Fruit fly (Drosophila melanogaster) ovary, adult (tissue): ENCODE results near the gene Jhbp12.

Source experiments
- CG17801 ChIP-seq: fragments of 200-800 bp; optimal IDR thresholded peaks from 2 replicates; lab custom pipeline; 2019; ENCODE audit warnings: missing biosample characterization, mild to moderate bottlenecking, missing genetic modification characterization, moderate library complexity; ENCODE audit not compliant: partially characterized antibody

The Jhbp12 gene

DNA sequence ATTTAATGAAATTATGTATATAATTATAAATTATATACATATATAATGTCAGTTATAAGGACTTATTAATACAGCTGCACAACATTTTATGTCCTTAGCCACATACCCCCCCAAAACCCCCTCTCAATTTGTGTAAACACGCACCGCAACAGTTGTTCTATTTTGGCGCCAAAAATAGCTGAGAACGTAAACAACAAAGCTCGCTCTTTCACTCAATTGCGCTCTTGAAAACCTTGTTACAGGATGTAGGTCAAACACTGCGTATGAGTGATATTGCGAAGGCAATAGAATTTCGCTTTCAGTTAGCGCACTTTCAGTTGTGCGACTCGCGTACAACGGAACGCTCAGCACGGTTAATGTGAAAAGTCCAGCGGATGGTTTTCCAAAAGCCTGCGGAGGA lies 19.8 kb downstream of the Jhbp12 start, which contains the start of gene Esyt2:
TSS of gene Esyt2 (plus strand) at position 332 of the 400 bp plus-strand sequence.
- no peak for TF ChIP-seq CG17801 (GFP tag; lab: Kevin White, UChicago)

- TF ChIP-seq CG17801 (GFP tag; lab: Kevin White, UChicago) = no peak
Observed at dm6 chr3R:24548216-24548615, 23.6 kb downstream of the Jhbp12 start.

- TF ChIP-seq CG17801 (GFP tag; lab: Kevin White, UChicago) = no peak
Observed at dm6 chr3R:24548832-24549231, 24.2 kb downstream of the Jhbp12 start.

- peak; percentile 46 for TF ChIP-seq CG17801 (GFP tag; lab: Kevin White, UChicago)
Observed at dm6 chr3R:24549834-24550233, 25.2 kb downstream of the Jhbp12 start.

- no peak for TF ChIP-seq CG17801 (GFP tag; lab: Kevin White, UChicago)
Observed at dm6 chr3R:24550802-24551391, 26.3 kb downstream of the Jhbp12 start.

DNA sequence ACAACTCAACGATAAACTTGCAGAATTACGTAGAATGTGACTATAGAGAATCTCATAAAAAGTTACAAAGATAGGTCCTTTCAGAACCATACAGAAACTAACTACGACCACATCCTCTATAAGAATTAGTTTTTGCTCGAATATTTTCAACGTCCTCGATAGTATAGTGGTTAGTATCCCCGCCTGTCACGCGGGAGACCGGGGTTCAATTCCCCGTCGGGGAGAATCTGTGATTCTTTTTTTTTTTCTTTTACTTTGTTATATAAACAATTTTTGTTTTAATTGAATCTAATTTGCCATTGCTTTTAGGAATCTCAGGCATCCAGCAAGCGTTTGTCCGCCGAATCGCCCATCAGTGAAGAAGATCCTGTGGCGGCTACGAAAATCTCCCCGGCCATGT lies 30.6 kb downstream of the Jhbp12 start:
- TF ChIP-seq CG17801 (GFP tag; lab: Kevin White, UChicago) = no peak

dm6 chr3R:24555932-24556331 lies 31.3 kb downstream of the Jhbp12 start:
- TF ChIP-seq CG17801 (GFP tag; lab: Kevin White, UChicago) = no peak

dm6 chr3R:24556554-24556953 lies 32.0 kb downstream of the Jhbp12 start:
- TF ChIP-seq CG17801 (GFP tag; lab: Kevin White, UChicago) = no peak

DNA sequence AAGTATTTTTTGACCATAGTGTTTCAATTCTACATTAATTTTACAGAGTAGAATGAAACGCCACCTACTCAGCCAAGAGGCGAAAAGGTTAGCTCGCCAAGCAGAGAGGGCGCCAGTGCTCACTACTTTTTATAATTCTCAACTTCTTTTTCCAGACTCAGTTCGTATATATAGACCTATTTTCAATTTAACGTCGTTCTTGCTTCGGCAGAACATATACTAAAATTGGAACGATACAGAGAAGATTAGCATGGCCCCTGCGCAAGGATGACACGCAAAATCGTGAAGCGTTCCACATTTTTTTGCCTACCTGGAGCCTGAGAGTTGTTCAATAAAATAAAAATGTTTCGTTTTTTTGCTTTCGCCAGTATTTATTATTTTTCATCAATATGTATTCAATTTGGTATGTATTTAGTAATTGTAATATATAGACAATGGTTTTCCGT lies 32.4 kb downstream of the Jhbp12 start:
- TF ChIP-seq CG17801 (GFP tag; lab: Kevin White, UChicago) = peak; percentile 26

dm6 chr3R:24562323-24563025 lies 37.9 kb downstream of the Jhbp12 start:
- TF ChIP-seq CG17801 (GFP tag; lab: Kevin White, UChicago) = no peak

DNA sequence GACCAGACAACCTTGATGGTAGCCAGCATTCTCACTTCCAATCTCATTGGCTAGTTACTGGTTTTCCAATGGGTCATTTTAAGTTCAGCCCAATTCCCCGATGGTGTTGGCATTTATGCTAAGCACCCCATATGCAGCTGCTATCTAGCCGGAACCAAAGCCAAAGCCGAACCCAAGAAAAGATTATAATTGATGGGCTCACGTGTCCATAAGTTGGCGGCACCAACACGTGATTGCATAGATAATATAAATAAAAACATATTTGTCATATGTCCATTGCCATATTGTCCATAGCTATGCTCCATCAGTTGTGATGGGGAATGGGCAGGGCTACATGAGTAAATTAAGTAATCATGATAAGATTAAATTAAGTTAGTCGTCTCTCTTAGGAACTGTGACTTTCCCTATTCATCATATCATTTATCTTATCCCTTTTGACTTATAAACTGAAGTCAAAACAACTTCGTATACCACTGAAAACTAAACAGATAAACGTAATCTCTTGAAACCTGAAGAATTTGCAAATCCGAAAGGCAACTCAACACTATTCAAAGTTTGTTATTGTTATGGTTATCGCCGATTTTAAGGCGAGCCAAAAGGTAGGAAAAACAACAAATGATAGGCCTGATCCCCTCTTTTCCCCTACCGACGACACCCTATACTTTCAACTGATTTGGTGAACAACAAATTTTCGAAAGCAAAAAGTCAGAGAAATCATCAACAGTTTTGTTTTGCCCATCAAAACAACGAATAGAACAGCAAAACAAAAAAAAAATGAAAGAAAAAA lies 38.6 kb downstream of the Jhbp12 start:
- TF ChIP-seq CG17801 (GFP tag; lab: Kevin White, UChicago) = no peak

dm6 chr3R:24564191-24564798 lies 39.7 kb downstream of the Jhbp12 start:
- TF ChIP-seq CG17801 (GFP tag; lab: Kevin White, UChicago) = no peak

DNA sequence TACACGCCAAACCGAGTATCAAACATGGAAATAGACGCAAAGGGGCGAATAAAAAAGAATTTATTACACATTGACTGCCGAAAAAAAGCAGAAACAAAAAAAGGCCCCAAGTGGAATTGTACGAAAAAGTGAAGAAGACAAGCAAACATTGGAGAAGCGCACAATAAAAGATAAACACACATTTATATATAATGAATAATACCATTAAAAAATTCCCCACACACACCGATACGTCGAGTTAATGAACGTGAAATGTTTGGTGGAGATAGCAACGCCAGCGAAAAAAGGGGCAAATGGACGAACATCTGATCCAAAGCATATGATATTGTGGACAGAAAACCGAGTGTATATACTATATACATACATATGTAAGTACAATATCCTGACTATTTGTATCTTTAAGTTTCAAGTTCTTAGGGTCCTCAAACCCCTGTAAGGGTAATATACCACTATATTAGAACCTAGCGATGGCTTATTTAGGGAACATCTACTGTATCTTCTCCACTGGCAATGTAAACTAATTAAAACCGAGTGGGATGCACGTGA lies 40.3 kb downstream of the Jhbp12 start:
- TF ChIP-seq CG17801 (GFP tag; lab: Kevin White, UChicago) = no peak

dm6 chr3R:24565748-24566239 lies 41.2 kb downstream of the Jhbp12 start:
- peak; percentile 71 for TF ChIP-seq CG17801 (GFP tag; lab: Kevin White, UChicago)
